Worm (Caenorhabditis elegans): ENCODE results near the gene srz-70.

The srz-70 gene

DNA sequence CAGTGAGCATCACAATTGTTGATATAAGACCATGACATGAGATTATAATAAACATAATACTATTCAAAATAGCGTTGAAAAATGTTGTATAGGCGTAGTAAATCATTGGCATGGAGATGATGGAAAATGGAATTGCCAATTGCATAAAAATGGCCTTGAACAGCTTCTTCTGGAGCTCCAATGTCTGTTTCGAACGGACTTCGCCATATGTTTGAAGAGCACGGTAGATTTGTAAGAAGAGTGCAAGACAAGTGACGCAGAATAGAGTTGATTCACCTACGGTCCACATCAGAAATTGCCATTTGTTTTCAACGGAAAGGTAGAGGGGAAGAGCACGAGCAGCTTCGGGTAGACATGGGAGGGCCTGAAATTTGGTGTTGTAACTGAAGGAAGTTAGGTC, 31.5 kb downstream of the srz-70 start:
- TF ChIP-seq ets-7 (tag; optimal IDR thresholded peaks at IDR 0.05) (no peak), tbx-11 (GFP tag; IDR thresholded peaks at IDR 0.05) (no peak), ceh-13 (GFP tag; optimal IDR thresholded peaks at IDR 0.05) (no peak), sea-1 (GFP tag; conservative IDR thresholded peaks at IDR 0.05) (no peak), hmbx-1 (tag; optimal IDR thresholded peaks at IDR 0.05) (no peak), F13C5.2 (tag; optimal IDR thresholded peaks at IDR 0.05) (no peak), hmg-4 (GFP tag; optimal IDR thresholded peaks at IDR 0.05) (no peak), ama-1 (optimal IDR thresholded peaks at IDR 0.05) (no peak), B0310.2 (tag; optimal IDR thresholded peaks at IDR 0.05) (no peak)

ce11 chrIV:3444614-3445013, 34.2 kb downstream of the srz-70 start, which contains the start of gene F58E2.5:
Gene F58E2.5 (plus strand): TSS chrIV:3444914.
- no peak for TF ChIP-seq sea-1 (GFP tag; conservative IDR thresholded peaks at IDR 0.05)
- no peak for TF ChIP-seq F13C5.2 (tag; optimal IDR thresholded peaks at IDR 0.05)
- TF ChIP-seq ets-7 (tag; optimal IDR thresholded peaks at IDR 0.05) = no peak
- TF ChIP-seq tbx-11 (GFP tag; IDR thresholded peaks at IDR 0.05) = no peak
- no peak for TF ChIP-seq hmbx-1 (tag; optimal IDR thresholded peaks at IDR 0.05)
- no peak for TF ChIP-seq tra-4 (tag; optimal IDR thresholded peaks at IDR 0.05)
- no peak for TF ChIP-seq aly-1 (tag; optimal IDR thresholded peaks at IDR 0.05)
- no peak for TF ChIP-seq ceh-13 (GFP tag; optimal IDR thresholded peaks at IDR 0.05)
- TF ChIP-seq flt-1 (GFP tag; IDR thresholded peaks at IDR 0.05) = no peak
- TF ChIP-seq ama-1 (optimal IDR thresholded peaks at IDR 0.05) = no peak
- TF ChIP-seq hmg-4 (GFP tag; optimal IDR thresholded peaks at IDR 0.05) = no peak
- TF ChIP-seq scrt-1 (GFP tag; IDR thresholded peaks at IDR 0.05) = no peak
- TF ChIP-seq ceh-36 (tag; optimal IDR thresholded peaks at IDR 0.05) = no peak
- TF ChIP-seq hnd-1 (tag; optimal IDR thresholded peaks at IDR 0.05) = no peak
- no peak for TF ChIP-seq tbx-37 (GFP tag; conservative IDR thresholded peaks at IDR 0.05)

- TF ChIP-seq pes-1 (GFP tag; IDR thresholded peaks at IDR 0.05) (no peak), ets-7 (tag; optimal IDR thresholded peaks at IDR 0.05) (no peak), ceh-13 (GFP tag; optimal IDR thresholded peaks at IDR 0.05) (no peak), hmg-4 (GFP tag; optimal IDR thresholded peaks at IDR 0.05) (no peak), flt-1 (GFP tag; IDR thresholded peaks at IDR 0.05) (no peak), aly-1 (tag; optimal IDR thresholded peaks at IDR 0.05) (no peak), scrt-1 (GFP tag; IDR thresholded peaks at IDR 0.05) (no peak), hnd-1 (tag; optimal IDR thresholded peaks at IDR 0.05) (no peak), hmbx-1 (tag; optimal IDR thresholded peaks at IDR 0.05) (no peak), tbx-11 (GFP tag; IDR thresholded peaks at IDR 0.05) (no peak), B0310.2 (tag; optimal IDR thresholded peaks at IDR 0.05) (no peak), tbx-37 (GFP tag; conservative IDR thresholded peaks at IDR 0.05) (no peak), F13C5.2 (tag; optimal IDR thresholded peaks at IDR 0.05) (no peak), ama-1 (optimal IDR thresholded peaks at IDR 0.05) (no peak)
These were observed 34.7 kb downstream of the srz-70 start, which contains the start of gene F09D12.2 for ce11 chrIV:3444101-3444500. Gene F09D12.2 (minus strand): TSS chrIV:3444201.

ce11 chrIV:3442513-3442912, 36.3 kb downstream of the srz-70 start:
- TF ChIP-seq tbx-37 (GFP tag; conservative IDR thresholded peaks at IDR 0.05) (no peak), hmg-4 (GFP tag; optimal IDR thresholded peaks at IDR 0.05) (no peak), pes-1 (GFP tag; IDR thresholded peaks at IDR 0.05) (no peak), B0310.2 (tag; optimal IDR thresholded peaks at IDR 0.05) (no peak), F13C5.2 (tag; optimal IDR thresholded peaks at IDR 0.05) (no peak), hmbx-1 (tag; optimal IDR thresholded peaks at IDR 0.05) (no peak), ets-7 (tag; optimal IDR thresholded peaks at IDR 0.05) (no peak), ceh-13 (GFP tag; optimal IDR thresholded peaks at IDR 0.05) (no peak), scrt-1 (GFP tag; IDR thresholded peaks at IDR 0.05) (no peak), ama-1 (optimal IDR thresholded peaks at IDR 0.05) (no peak)

- TF ChIP-seq ets-7 (tag; optimal IDR thresholded peaks at IDR 0.05) = no peak
- TF ChIP-seq pes-1 (GFP tag; IDR thresholded peaks at IDR 0.05) = no peak
- TF ChIP-seq B0310.2 (tag; optimal IDR thresholded peaks at IDR 0.05) = no peak
- no peak for TF ChIP-seq ceh-36 (tag; optimal IDR thresholded peaks at IDR 0.05)
- TF ChIP-seq hnd-1 (tag; optimal IDR thresholded peaks at IDR 0.05) = no peak
- TF ChIP-seq sea-1 (GFP tag; conservative IDR thresholded peaks at IDR 0.05) = no peak
- no peak for TF ChIP-seq scrt-1 (GFP tag; IDR thresholded peaks at IDR 0.05)
- no peak for TF ChIP-seq hmg-4 (GFP tag; optimal IDR thresholded peaks at IDR 0.05)
- TF ChIP-seq F13C5.2 (tag; optimal IDR thresholded peaks at IDR 0.05) = no peak
- no peak for TF ChIP-seq tbx-37 (GFP tag; conservative IDR thresholded peaks at IDR 0.05)
- TF ChIP-seq tbx-11 (GFP tag; IDR thresholded peaks at IDR 0.05) = no peak
- TF ChIP-seq tra-4 (tag; optimal IDR thresholded peaks at IDR 0.05) = no peak
- no peak for TF ChIP-seq ceh-13 (GFP tag; optimal IDR thresholded peaks at IDR 0.05)
- TF ChIP-seq flt-1 (GFP tag; IDR thresholded peaks at IDR 0.05) = no peak
- no peak for TF ChIP-seq aly-1 (tag; optimal IDR thresholded peaks at IDR 0.05)
- TF ChIP-seq hmbx-1 (tag; optimal IDR thresholded peaks at IDR 0.05) = no peak
- TF ChIP-seq ama-1 (optimal IDR thresholded peaks at IDR 0.05) = no peak
These were observed 38.0 kb downstream of the srz-70 start, which contains the start of gene grd-10 for ce11 chrIV:3440848-3441247. Gene grd-10 (plus strand): TSS chrIV:3441055.

DNA sequence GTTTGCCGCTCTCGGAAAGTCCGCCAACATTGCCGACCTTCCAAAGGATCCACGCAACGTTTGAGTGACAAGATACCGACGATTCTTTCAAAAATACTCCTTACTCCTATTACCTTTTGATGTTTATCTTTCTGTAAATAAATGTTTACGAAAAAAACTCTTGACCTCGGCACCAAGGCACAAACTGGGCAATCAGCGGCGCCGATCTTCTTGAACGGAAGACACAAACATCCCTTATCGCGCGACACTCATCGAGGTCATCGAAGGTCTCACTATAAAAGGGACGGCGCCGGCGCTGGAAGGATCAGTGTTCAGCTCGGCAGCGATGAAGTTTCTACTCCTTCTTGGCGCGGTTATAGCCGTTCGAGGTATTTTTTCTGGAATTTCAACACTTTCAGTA, 39.5 kb downstream of the srz-70 start, which contains the start of gene grd-3:
grd-3 (plus strand) TSS at position 302 of the 400 bp plus-strand sequence.
- TF ChIP-seq ceh-36 (tag; optimal IDR thresholded peaks at IDR 0.05) = no peak
- TF ChIP-seq sea-1 (GFP tag; conservative IDR thresholded peaks at IDR 0.05) = no peak
- no peak for TF ChIP-seq ets-7 (tag; optimal IDR thresholded peaks at IDR 0.05)
- no peak for TF ChIP-seq scrt-1 (GFP tag; IDR thresholded peaks at IDR 0.05)
- no peak for TF ChIP-seq hmg-4 (GFP tag; optimal IDR thresholded peaks at IDR 0.05)
- no peak for TF ChIP-seq tbx-37 (GFP tag; conservative IDR thresholded peaks at IDR 0.05)

ce11 chrIV:3438022-3438421, 40.8 kb downstream of the srz-70 start, which contains the start of gene grd-13:
Gene grd-13 (plus strand): TSS chrIV:3438312.
- no peak for TF ChIP-seq hmbx-1 (tag; optimal IDR thresholded peaks at IDR 0.05)
- no peak for TF ChIP-seq flt-1 (GFP tag; IDR thresholded peaks at IDR 0.05)
- TF ChIP-seq hmg-4 (GFP tag; optimal IDR thresholded peaks at IDR 0.05) = no peak
- no peak for TF ChIP-seq tra-4 (tag; optimal IDR thresholded peaks at IDR 0.05)
- no peak for TF ChIP-seq B0310.2 (tag; optimal IDR thresholded peaks at IDR 0.05)
- no peak for TF ChIP-seq sea-1 (GFP tag; conservative IDR thresholded peaks at IDR 0.05)
- TF ChIP-seq hnd-1 (tag; optimal IDR thresholded peaks at IDR 0.05) = no peak
- no peak for TF ChIP-seq tbx-37 (GFP tag; conservative IDR thresholded peaks at IDR 0.05)
- no peak for TF ChIP-seq ets-7 (tag; optimal IDR thresholded peaks at IDR 0.05)
- no peak for TF ChIP-seq ceh-13 (GFP tag; optimal IDR thresholded peaks at IDR 0.05)
- TF ChIP-seq ama-1 (optimal IDR thresholded peaks at IDR 0.05) = no peak
- no peak for TF ChIP-seq aly-1 (tag; optimal IDR thresholded peaks at IDR 0.05)
- no peak for TF ChIP-seq ceh-36 (tag; optimal IDR thresholded peaks at IDR 0.05)

Data from whole organism, early embryonic.